Worm (Caenorhabditis elegans): ENCODE results near the gene K06H7.2.
A peak's percentile ranks its signal among the peaks of the same experiment; 100 is the strongest.

The K06H7.2 gene

ce11 chrIII:8098116-8098515 is 4.7 kb downstream of the K06H7.2 start, which contains the start of gene K06H7.8:
K06H7.8 (minus strand) TSS chrIII:8098216.
- TF ChIP-seq bed-2 (GFP tag; IDR thresholded peaks at IDR 0.05) = no peak
- no peak for TF ChIP-seq egl-44 (GFP tag; IDR thresholded peaks at IDR 0.05)
- no peak for TF ChIP-seq snpc-4 (GFP tag; optimal IDR thresholded peaks at IDR 0.05)
- no peak for TF ChIP-seq snpc-4 (tag; optimal IDR thresholded peaks at IDR 0.05)
- TF ChIP-seq let-607 (tag; optimal IDR thresholded peaks at IDR 0.05) = no peak
- TF ChIP-seq ceh-100 (GFP tag; IDR thresholded peaks at IDR 0.05) = no peak
- TF ChIP-seq hmg-20 (GFP tag; IDR thresholded peaks at IDR 0.05) = no peak
- no peak for TF ChIP-seq mxl-1 (tag; optimal IDR thresholded peaks at IDR 0.05)
- TF ChIP-seq tlf-1 (GFP tag; optimal IDR thresholded peaks at IDR 0.05) = no peak
- no peak for TF ChIP-seq Y56A3A.18 (GFP tag; IDR thresholded peaks at IDR 0.05)
- TF ChIP-seq nfya-2 (GFP tag; IDR thresholded peaks at IDR 0.05) = no peak
- no peak for TF ChIP-seq lsl-1 (GFP tag; optimal IDR thresholded peaks at IDR 0.05)
- TF ChIP-seq xnd-1 (tag; optimal IDR thresholded peaks at IDR 0.05) = no peak
- TF ChIP-seq rpc-1 (optimal IDR thresholded peaks at IDR 0.05) = no peak
- TF ChIP-seq rpc-1 (tag; optimal IDR thresholded peaks at IDR 0.05) = no peak
- TF ChIP-seq unc-62 (GFP tag; optimal IDR thresholded peaks at IDR 0.05) = no peak
- no peak for TF ChIP-seq nhr-179 (tag; optimal IDR thresholded peaks at IDR 0.05)
- TF ChIP-seq F22D6.2 (tag; optimal IDR thresholded peaks at IDR 0.05) = no peak

DNA sequence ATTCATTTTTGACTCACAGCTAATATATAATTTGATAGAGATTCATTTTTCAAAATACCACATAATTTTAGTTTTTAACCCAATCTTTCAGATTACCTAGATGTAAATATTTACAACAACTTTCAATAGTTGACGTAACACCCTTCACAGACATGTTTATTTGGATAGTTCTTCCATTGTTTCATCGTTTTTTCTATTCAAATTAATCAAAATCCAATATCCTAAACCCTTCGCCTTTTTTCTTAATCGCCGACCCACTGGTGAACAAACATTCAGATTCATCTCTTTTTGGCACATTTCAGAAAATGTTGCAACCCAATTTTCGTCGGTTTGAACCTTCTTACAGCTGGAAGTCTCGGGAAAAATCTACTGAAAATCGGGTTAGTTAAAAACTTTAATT is 5.6 kb downstream of the K06H7.2 start, which contains the start of gene K06H7.1:
TSS of gene K06H7.1 (plus strand) at position 301 of the 400 bp plus-strand sequence.
- TF ChIP-seq nhr-120 (GFP tag; IDR thresholded peaks at IDR 0.05) (no peak), nfya-1 (tag; optimal IDR thresholded peaks at IDR 0.05; ENCODE audit: borderline replicate concordance, insufficient read depth) (no peak)

DNA sequence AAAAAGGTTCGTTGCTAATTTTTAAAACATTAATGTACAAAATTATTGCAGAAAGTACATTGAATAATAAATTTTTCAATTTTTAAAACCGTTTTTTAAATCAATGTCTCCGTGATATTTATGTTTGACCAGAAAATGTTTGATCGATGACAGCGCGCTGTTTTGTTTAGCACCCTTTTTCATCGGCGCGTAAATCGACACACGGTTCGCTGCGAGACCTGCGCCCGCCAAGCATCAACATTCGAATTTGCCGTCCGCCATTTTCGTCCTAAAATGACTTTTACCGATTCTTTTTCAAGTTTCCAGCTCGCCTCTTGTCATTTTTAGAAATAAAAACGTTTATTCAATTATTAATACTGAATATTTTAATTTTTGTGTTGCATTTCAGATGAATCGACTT is 7.6 kb downstream of the K06H7.2 start, which contains the start of gene plk-1:
TSS of gene plk-1 (plus strand) at position 389 of the 400 bp plus-strand sequence.
- TF ChIP-seq rcor-1 (GFP tag; IDR thresholded peaks at IDR 0.05) (peak; percentile 24; the same call in 1 of the 2 replicates), pbrm-1 (GFP tag; IDR thresholded peaks at IDR 0.05) (peak; percentile 65), F49E8.2 (tag; optimal IDR thresholded peaks at IDR 0.05; ENCODE audit: insufficient read depth) (peak; percentile 69), snpc-1.1 (tag; optimal IDR thresholded peaks at IDR 0.05; ENCODE audit: insufficient read depth) (peak; percentile 24), ets-4 (GFP tag; optimal IDR thresholded peaks at IDR 0.05) (no peak), ztf-25 (GFP tag; IDR thresholded peaks at IDR 0.05) (no peak), C17E4.6 (GFP tag; IDR thresholded peaks at IDR 0.05) (peak; percentile 69; the same call in 1 of the 2 replicates), unc-130 (GFP tag; optimal IDR thresholded peaks at IDR 0.05) (peak; percentile 77), nhr-80 (tag; optimal IDR thresholded peaks at IDR 0.05) (peak; percentile 10), tbp1 (GFP tag; optimal IDR thresholded peaks at IDR 0.05) (peak; percentile 49), hsf-1 (GFP tag; IDR thresholded peaks at IDR 0.05) (peak; percentile 70), F37B4.10 (GFP tag; IDR thresholded peaks at IDR 0.05) (no peak), hmg-20 (GFP tag; IDR thresholded peaks at IDR 0.05) (no peak), madf-3 (GFP tag; IDR thresholded peaks at IDR 0.05) (peak; percentile 86), madf-8 (GFP tag; conservative IDR thresholded peaks at IDR 0.05) (peak; percentile 93), hmg-1.2 (GFP tag; IDR thresholded peaks at IDR 0.05) (peak; percentile 63; the same call in 1 of the 2 replicates), dox-1 (GFP tag; IDR thresholded peaks at IDR 0.05) (peak; percentile 85), athp-1 (tag; optimal IDR thresholded peaks at IDR 0.05) (peak; percentile 33), lin-54 (GFP tag; optimal IDR thresholded peaks at IDR 0.05) (peak; percentile 86), snpc-4 (GFP tag; optimal IDR thresholded peaks at IDR 0.05) (peak; percentile 29), snpc-4 (tag; optimal IDR thresholded peaks at IDR 0.05) (peak in 2 of 4 experiments; percentile 34 to 40), madf-6 (GFP tag; IDR thresholded peaks at IDR 0.05) (peak; percentile 97), ceh-91 (GFP tag; IDR thresholded peaks at IDR 0.05) (peak; percentile 94), B0336.3 (GFP tag; IDR thresholded peaks at IDR 0.05) (peak; percentile 52; the same call in 1 of the 2 replicates), dpl-1 (GFP tag; optimal IDR thresholded peaks at IDR 0.05) (peak; percentile 94), Y79H2A.3 (GFP tag; conservative IDR thresholded peaks at IDR 0.05) (no peak), snpc-3.4 (tag; optimal IDR thresholded peaks at IDR 0.05) (peak; percentile 87), tlf-1 (GFP tag; optimal IDR thresholded peaks at IDR 0.05) (peak; percentile 88), D2030.7 (GFP tag; IDR thresholded peaks at IDR 0.05) (no peak), let-607 (tag; optimal IDR thresholded peaks at IDR 0.05) (no peak), lsl-1 (GFP tag; optimal IDR thresholded peaks at IDR 0.05) (peak; percentile 80), efl-1 (GFP tag; optimal IDR thresholded peaks at IDR 0.05) (peak; percentile 98)

Measured in whole organism, young adult.